ENCODE assay signal across 4 fruit fly cellular contexts in the genomic region with DNA sequence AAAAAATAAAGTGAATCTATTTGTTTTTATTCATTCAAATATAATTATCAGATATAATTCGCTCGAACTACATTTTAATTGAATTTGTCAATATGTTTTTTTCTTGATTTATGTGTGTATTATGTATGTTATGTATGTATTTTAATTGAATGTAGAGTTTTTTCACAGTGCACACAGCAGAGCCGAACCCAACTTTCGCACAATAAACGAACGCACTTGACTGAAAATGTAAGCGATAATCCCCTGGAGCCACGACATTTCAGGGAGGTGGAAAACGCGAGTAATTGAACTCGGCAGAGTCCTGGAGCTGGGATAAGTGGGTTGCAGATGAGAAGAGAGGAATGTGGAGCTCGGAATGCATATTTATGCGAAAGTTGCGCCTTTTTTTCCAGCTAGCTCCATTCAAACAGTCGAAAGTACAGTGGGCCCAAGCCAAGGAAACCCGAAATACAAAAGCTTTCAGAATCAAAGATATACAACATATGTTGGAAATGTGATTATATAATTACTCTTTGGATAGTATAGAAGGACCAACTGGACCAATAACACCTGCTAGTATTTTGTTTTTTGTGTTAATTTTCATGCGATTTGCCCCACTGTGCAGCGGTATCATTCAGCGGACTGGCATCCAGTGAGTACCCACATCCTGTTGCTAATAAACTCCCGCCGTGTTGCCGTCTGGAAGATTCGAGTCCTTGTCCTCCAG.
TF ChIP-seq lines count a peak whose summit lies in the region.

No protein-coding gene starts in this region.

- no peak for TF ChIP-seq CTCF in whole organism, embryonic (GFP tag; optimal IDR thresholded peaks at IDR 0.05; lab: Kevin White, UChicago)

TF ChIP-seq in whole organism, embryonic, 481 proteins besides CTCF, POLR2A, EP300 and RAD21 (continues in another document):
- TF ChIP-seq sima (GFP tag; optimal IDR thresholded peaks at IDR 0.05; lab: Kevin White, UChicago) (no peak), nau (GFP tag; optimal IDR thresholded peaks at IDR 0.05; lab: Kevin White, UChicago) (no peak), ems (GFP tag; optimal IDR thresholded peaks at IDR 0.05; lab: Kevin White, UChicago) (no peak), prd (optimal IDR thresholded peaks at IDR 0.05; lab: Kevin White, UChicago) (no peak), prd (GFP tag; IDR thresholded peaks at IDR 0.05; lab: Robert Waterston, UW) (peak; percentile 39; the same call in 2 of the 3 replicates), kni (GFP tag; optimal IDR thresholded peaks at IDR 0.05; lab: Kevin White, UChicago) (no peak), CG17361 (GFP tag; IDR thresholded peaks at IDR 0.05; lab: Robert Waterston, UW) (0 out of 3 replicates have a peak, but pooled peaks have one; percentile 28), Rx (GFP tag; IDR thresholded peaks at IDR 0.05; lab: Robert Waterston, UW) (peak; percentile 46; the same call in 1 of the 2 replicates), CG7556 (GFP tag; optimal IDR thresholded peaks at IDR 0.05; lab: Kevin White, UChicago) (peak; percentile 49), CG8290 (GFP tag; optimal IDR thresholded peaks at IDR 0.05; lab: Kevin White, UChicago) (no peak), CG8290 (tag; optimal IDR thresholded peaks at IDR 0.05; lab: Kevin White, UChicago) (peak in 1 of 2 experiments; percentile 75), Med (GFP tag; lab: Kevin White, UChicago) (peak; percentile 71), hth (optimal IDR thresholded peaks at IDR 0.05; lab: Kevin White, UChicago) (no peak), Dbx (GFP tag; IDR thresholded peaks at IDR 0.05; lab: Robert Waterston, UW) (peak; percentile 38; the same call in 1 of the 3 replicates), HmgZ (tag; optimal IDR thresholded peaks at IDR 0.05; lab: Kevin White, UChicago) (no peak), Hand (GFP tag; optimal IDR thresholded peaks at IDR 0.05; lab: Kevin White, UChicago) (peak; percentile 30), Hmx (GFP tag; optimal IDR thresholded peaks at IDR 0.05; lab: Kevin White, UChicago) (no peak), CG6765 (GFP tag; optimal IDR thresholded peaks at IDR 0.05; lab: Kevin White, UChicago) (peak; percentile 2), Bdp1 (GFP tag; optimal IDR thresholded peaks at IDR 0.05; lab: Kevin White, UChicago) (no peak), CG7963 (GFP tag; IDR thresholded peaks at IDR 0.05; lab: Robert Waterston, UW; ENCODE audit: partially characterized antibody) (no peak)

TF ChIP-seq in whole organism, prepupa, 60 proteins besides CTCF, POLR2A, EP300 and RAD21 (continues in another document):
- TF ChIP-seq vri (GFP tag; optimal IDR thresholded peaks at IDR 0.05; lab: Kevin White, UChicago) (no peak), Eip93F (GFP tag; optimal IDR thresholded peaks at IDR 0.05; lab: Kevin White, UChicago) (no peak), CG11902 (GFP tag; optimal IDR thresholded peaks at IDR 0.05; lab: Kevin White, UChicago) (no peak), fd85E (GFP tag; optimal IDR thresholded peaks at IDR 0.05; lab: Kevin White, UChicago) (no peak), lz (GFP tag; optimal IDR thresholded peaks at IDR 0.05; lab: Kevin White, UChicago) (peak; percentile 6), Hr4 (GFP tag; optimal IDR thresholded peaks at IDR 0.05; lab: Kevin White, UChicago) (no peak), CG32006 (GFP tag; optimal IDR thresholded peaks at IDR 0.05; lab: Kevin White, UChicago) (peak; percentile 33), svp (GFP tag; lab: Kevin White, UChicago) (peak; percentile 73), CG4318 (GFP tag; optimal IDR thresholded peaks at IDR 0.05; lab: Kevin White, UChicago) (peak; percentile 4), Sox15 (GFP tag; optimal IDR thresholded peaks at IDR 0.05; lab: Kevin White, UChicago) (no peak), dac (GFP tag; optimal IDR thresholded peaks at IDR 0.05; lab: Kevin White, UChicago) (no peak), fd59A (GFP tag; optimal IDR thresholded peaks at IDR 0.05; lab: Kevin White, UChicago) (peak; percentile 15), net (GFP tag; optimal IDR thresholded peaks at IDR 0.05; lab: Kevin White, UChicago) (no peak), Hr38 (GFP tag; optimal IDR thresholded peaks at IDR 0.05; lab: Kevin White, UChicago) (no peak), CG34406 (GFP tag; optimal IDR thresholded peaks at IDR 0.05; lab: Kevin White, UChicago) (no peak), CG8119 (GFP tag; IDR thresholded peaks at IDR 0.05; lab: Robert Waterston, UW) (no peak), dsx (GFP tag; optimal IDR thresholded peaks at IDR 0.05; lab: Kevin White, UChicago; ENCODE audit: poor library complexity, severe bottlenecking) (no peak), CG31627 (GFP tag; optimal IDR thresholded peaks at IDR 0.05; lab: Kevin White, UChicago) (peak; percentile 13), CG10631 (GFP tag; optimal IDR thresholded peaks at IDR 0.05; lab: Kevin White, UChicago) (peak; percentile 3), Sox102F (GFP tag; optimal IDR thresholded peaks at IDR 0.05; lab: Kevin White, UChicago) (no peak), CG6276 (GFP tag; optimal IDR thresholded peaks at IDR 0.05; lab: Kevin White, UChicago) (no peak), Hr39 (GFP tag; optimal IDR thresholded peaks at IDR 0.05; lab: Kevin White, UChicago) (peak; percentile 32)

TF ChIP-seq in whole organism, pupa, 21 proteins besides CTCF, POLR2A, EP300 and RAD21:
- TF ChIP-seq CG34367 (tag; optimal IDR thresholded peaks at IDR 0.05; lab: Kevin White, UChicago): peak; percentile 11
- TF ChIP-seq CG4496 (GFP tag; IDR thresholded peaks at IDR 0.05; lab: Robert Waterston, UW): no peak
- no peak for TF ChIP-seq CG17806 (tag; optimal IDR thresholded peaks at IDR 0.05; lab: Kevin White, UChicago)
- TF ChIP-seq CG14655 (GFP tag; optimal IDR thresholded peaks at IDR 0.05; lab: Kevin White, UChicago): peak; percentile 10
- no peak for TF ChIP-seq CG32121 (GFP tag; IDR thresholded peaks at IDR 0.05; lab: Robert Waterston, UW)
- no peak for TF ChIP-seq rn (GFP tag; IDR thresholded peaks at IDR 0.05; lab: Robert Waterston, UW)
- TF ChIP-seq Snoo (tag; optimal IDR thresholded peaks at IDR 0.05; lab: Kevin White, UChicago): no peak
- peak; percentile 12 for TF ChIP-seq CG9948 (tag; optimal IDR thresholded peaks at IDR 0.05; lab: Kevin White, UChicago)
- TF ChIP-seq CG8159 (tag; optimal IDR thresholded peaks at IDR 0.05; lab: Kevin White, UChicago): peak; percentile 38
- no peak for TF ChIP-seq CG10348 (GFP tag; IDR thresholded peaks at IDR 0.05; lab: Robert Waterston, UW)
- TF ChIP-seq CG8301 (tag; optimal IDR thresholded peaks at IDR 0.05; lab: Kevin White, UChicago): no peak
- no peak for TF ChIP-seq CG12605 (GFP tag; IDR thresholded peaks at IDR 0.05; lab: Robert Waterston, UW)
- peak; percentile 7 for TF ChIP-seq Pif1A (GFP tag; optimal IDR thresholded peaks at IDR 0.05; lab: Kevin White, UChicago)
- peak; percentile 10 for TF ChIP-seq CG15710 (tag; optimal IDR thresholded peaks at IDR 0.05; lab: Kevin White, UChicago)
- TF ChIP-seq Pif1B (GFP tag; optimal IDR thresholded peaks at IDR 0.05; lab: Kevin White, UChicago): no peak
- TF ChIP-seq fd96Ca (GFP tag; IDR thresholded peaks at IDR 0.05; lab: Robert Waterston, UW): 0 out of 3 replicates have a peak, but pooled peaks have one; percentile 9
- no peak for TF ChIP-seq Ets98B (GFP tag; IDR thresholded peaks at IDR 0.05; lab: Robert Waterston, UW)
- no peak for TF ChIP-seq CG13204 (GFP tag; optimal IDR thresholded peaks at IDR 0.05; lab: Kevin White, UChicago)
- TF ChIP-seq gl (tag; optimal IDR thresholded peaks at IDR 0.05; lab: Kevin White, UChicago): no peak
- no peak for TF ChIP-seq EcR (GFP tag; optimal IDR thresholded peaks at IDR 0.05; lab: Kevin White, UChicago)
- no peak for TF ChIP-seq D1 (tag; optimal IDR thresholded peaks at IDR 0.05; lab: Kevin White, UChicago)

TF ChIP-seq in whole organism, wandering third instar larva, 38 proteins besides CTCF, POLR2A, EP300 and RAD21 (continues in another document):
- TF ChIP-seq br (GFP tag; optimal IDR thresholded peaks at IDR 0.05; lab: Kevin White, UChicago): no peak
- no peak for TF ChIP-seq Dif (GFP tag; optimal IDR thresholded peaks at IDR 0.05; lab: Kevin White, UChicago; ENCODE audit: partially characterized antibody)
- TF ChIP-seq tai (GFP tag; optimal IDR thresholded peaks at IDR 0.05; lab: Kevin White, UChicago): no peak
- no peak for TF ChIP-seq dsf (GFP tag; optimal IDR thresholded peaks at IDR 0.05; lab: Kevin White, UChicago; ENCODE audit: borderline replicate concordance)
- TF ChIP-seq CG32264 (GFP tag; optimal IDR thresholded peaks at IDR 0.05; lab: Kevin White, UChicago): no peak
- TF ChIP-seq sv (GFP tag; optimal IDR thresholded peaks at IDR 0.05; lab: Kevin White, UChicago): peak; percentile 3
- TF ChIP-seq lola (GFP tag; optimal IDR thresholded peaks at IDR 0.05; lab: Kevin White, UChicago): no peak
- no peak for TF ChIP-seq rgr (GFP tag; optimal IDR thresholded peaks at IDR 0.05; lab: Kevin White, UChicago)
- TF ChIP-seq jim (GFP tag; optimal IDR thresholded peaks at IDR 0.05; lab: Kevin White, UChicago): no peak
- peak in 1 of 2 experiments; percentile 36 for TF ChIP-seq foxo (GFP tag; optimal IDR thresholded peaks at IDR 0.05; lab: Kevin White, UChicago)
- TF ChIP-seq pan (optimal IDR thresholded peaks at IDR 0.05; lab: Kevin White, UChicago): no peak
- no peak for TF ChIP-seq sage (GFP tag; optimal IDR thresholded peaks at IDR 0.05; lab: Kevin White, UChicago)
- TF ChIP-seq h (GFP tag; optimal IDR thresholded peaks at IDR 0.05; lab: Kevin White, UChicago): peak; percentile 17
- no peak for TF ChIP-seq Vsx2 (GFP tag; optimal IDR thresholded peaks at IDR 0.05; lab: Kevin White, UChicago; ENCODE audit: partially characterized antibody)
- TF ChIP-seq brk (GFP tag; optimal IDR thresholded peaks at IDR 0.05; lab: Kevin White, UChicago): no peak
- no peak for TF ChIP-seq Hnf4 (GFP tag; optimal IDR thresholded peaks at IDR 0.05; lab: Kevin White, UChicago)
- TF ChIP-seq Sp1 (GFP tag; optimal IDR thresholded peaks at IDR 0.05; lab: Kevin White, UChicago): no peak
- TF ChIP-seq woc (GFP tag; optimal IDR thresholded peaks at IDR 0.05; lab: Kevin White, UChicago): no peak
- no peak for TF ChIP-seq N (GFP tag; optimal IDR thresholded peaks at IDR 0.05; lab: Kevin White, UChicago)
- TF ChIP-seq OdsH (GFP tag; optimal IDR thresholded peaks at IDR 0.05; lab: Kevin White, UChicago): no peak
- TF ChIP-seq Rel (GFP tag; optimal IDR thresholded peaks at IDR 0.05; lab: Kevin White, UChicago): no peak
- TF ChIP-seq Rel (tag; optimal IDR thresholded peaks at IDR 0.05; lab: Kevin White, UChicago): no peak
- no peak for TF ChIP-seq CrebA (GFP tag; optimal IDR thresholded peaks at IDR 0.05; lab: Kevin White, UChicago; ENCODE audit: borderline replicate concordance)
- TF ChIP-seq HLH106 (tag; optimal IDR thresholded peaks at IDR 0.05; lab: Kevin White, UChicago): no peak
- TF ChIP-seq Myc (optimal IDR thresholded peaks at IDR 0.05; lab: Kevin White, UChicago): no peak
- TF ChIP-seq Mio (GFP tag; optimal IDR thresholded peaks at IDR 0.05; lab: Kevin White, UChicago): no peak
- TF ChIP-seq dmrt93B (GFP tag; optimal IDR thresholded peaks at IDR 0.05; lab: Kevin White, UChicago): no peak
- TF ChIP-seq Dfd (GFP tag; optimal IDR thresholded peaks at IDR 0.05; lab: Kevin White, UChicago): no peak
- no peak for TF ChIP-seq CG9705 (GFP tag; optimal IDR thresholded peaks at IDR 0.05; lab: Kevin White, UChicago)
